Fruit fly (Drosophila melanogaster) whole organism, embryonic: ENCODE measurements around the gene PIG-S.
A peak's percentile ranks its signal among the peaks of the same experiment; 100 is the strongest.

Experiments
- Antp ChIP-seq: fragments of 200-800 bp; sonication (Bioruptor generic); optimal IDR thresholded peaks from 3 replicates; lab custom pipeline; 2016; ENCODE audit warnings: missing biosample characterization, missing genetic modification characterization
- Atf6 ChIP-seq: fragments of 200-800 bp; sonication (Bioruptor generic); IDR thresholded peaks from 2 replicates; pipeline ENCODE4 v1.3.6; 2022; ENCODE audit warnings: missing biosample characterization, missing genetic modification characterization
- B-H1 ChIP-seq: fragments of 200-800 bp; sonication (Bioruptor generic); IDR thresholded peaks from 3 replicates; pipeline ENCODE4 v1.3.6; 2022; ENCODE audit warnings: missing biosample characterization, missing genetic modification characterization
- CG12155 ChIP-seq: fragments of 200-800 bp; sonication (Bioruptor generic); optimal IDR thresholded peaks from 3 replicates; lab custom pipeline; 2016; ENCODE audit warnings: missing biosample characterization, missing genetic modification characterization
- CG12391 ChIP-seq: fragments of 200-800 bp; sonication (Bioruptor generic); optimal IDR thresholded peaks from 3 replicates; lab custom pipeline; 2018; ENCODE audit warnings: missing biosample characterization, mild to moderate bottlenecking, missing genetic modification characterization, moderate library complexity
- CG14667 ChIP-seq: fragments of 200-800 bp; sonication (Bioruptor generic); IDR thresholded peaks from 2 replicates; pipeline ENCODE4 v1.3.6; 2022; ENCODE audit warnings: missing biosample characterization, missing genetic modification characterization
- CG1602 ChIP-seq: fragments of 200-800 bp; sonication (Bioruptor generic); optimal IDR thresholded peaks from 3 replicates; lab custom pipeline; 2016; ENCODE audit warnings: missing biosample characterization, missing genetic modification characterization
- CG16815 ChIP-seq: fragments of 200-800 bp; sonication (Bioruptor generic); optimal IDR thresholded peaks from 3 replicates; lab custom pipeline; 2017; ENCODE audit warnings: missing biosample characterization, mild to moderate bottlenecking, missing genetic modification characterization
- CG17912 ChIP-seq: fragments of 200-800 bp; sonication (Bioruptor generic); optimal IDR thresholded peaks from 2 replicates; lab custom pipeline; 2018; ENCODE audit warnings: missing biosample characterization, mild to moderate bottlenecking, missing genetic modification characterization
- CG31388 ChIP-seq: fragments of 200-800 bp; sonication (Bioruptor generic); optimal IDR thresholded peaks from 2 replicates; lab custom pipeline; 2016; ENCODE audit warnings: missing biosample characterization, missing genetic modification characterization
- CG33557 ChIP-seq: fragments of 200-800 bp; sonication (Bioruptor generic); optimal IDR thresholded peaks from 2 replicates; lab custom pipeline; 2019; ENCODE audit warnings: missing biosample characterization, mild to moderate bottlenecking, missing genetic modification characterization, moderate library complexity
- CG42726 ChIP-seq: fragments of 200-800 bp; sonication (Bioruptor generic); IDR thresholded peaks from 2 replicates; pipeline ENCODE4 v1.3.6; 2022; ENCODE audit warnings: missing biosample characterization, missing genetic modification characterization; ENCODE audit not compliant: partially characterized antibody
- CG5953 ChIP-seq: fragments of 200-800 bp; sonication (Bioruptor generic); IDR thresholded peaks from 2 replicates; pipeline ENCODE4 v1.3.6; 2022; ENCODE audit warnings: missing biosample characterization, missing genetic modification characterization
- CG6175 ChIP-seq: fragments of 200-800 bp; sonication (Bioruptor generic); IDR thresholded peaks from 3 replicates; pipeline ENCODE4 v1.3.6; 2022; ENCODE audit warnings: missing biosample characterization, missing genetic modification characterization
- Drgx ChIP-seq: fragments of 200-800 bp; sonication (Bioruptor generic); IDR thresholded peaks from 2 replicates; pipeline ENCODE4 v1.3.6; 2022; ENCODE audit warnings: missing biosample characterization, missing genetic modification characterization
- E2f1 ChIP-seq: fragments of 200-800 bp; sonication (Bioruptor generic); IDR thresholded peaks from 2 replicates; pipeline ENCODE4 v1.3.6; 2022; ENCODE audit warnings: missing biosample characterization, missing genetic modification characterization
- Ets65A ChIP-seq: fragments of 200-800 bp; sonication (Bioruptor generic); peaks from one replicate; lab custom pipeline; 2016; ENCODE audit warnings: missing biosample characterization, missing genetic modification characterization
- Hand ChIP-seq: fragments of 200-800 bp; sonication (Bioruptor generic); optimal IDR thresholded peaks from 2 replicates; lab custom pipeline; 2017; ENCODE audit warnings: mild to moderate bottlenecking, missing biosample characterization, missing genetic modification reagents, missing genetic modification characterization
- Hr78 ChIP-seq, 2 experiments: fragments of 200-800 bp in 1 of 2; fragments of >200 bp in 1 of 2; sonication (Bioruptor generic) in 1 of 2; optimal IDR thresholded peaks; 2 replicates each; lab custom pipeline; 2017 to 2019; ENCODE audit warnings: missing biosample characterization in 2 of 2, missing genetic modification characterization in 2 of 2, mild to moderate bottlenecking in 1 of 2, moderate library complexity in 1 of 2
- Jarid2 ChIP-seq: fragments of 200-800 bp; sonication (Bioruptor generic); optimal IDR thresholded peaks from 3 replicates; lab custom pipeline; 2017; ENCODE audit warnings: mild to moderate bottlenecking, missing biosample characterization, missing genetic modification reagents, missing genetic modification characterization
- Lim3 ChIP-seq: fragments of 200-800 bp; sonication (Bioruptor generic); IDR thresholded peaks from 2 replicates; pipeline ENCODE4 v1.3.6; 2022; ENCODE audit warnings: missing biosample characterization, missing genetic modification characterization
- MBD-R2 ChIP-seq: fragments of 200-800 bp; sonication (Bioruptor generic); IDR thresholded peaks from 2 replicates; pipeline ENCODE4 v1.3.6; 2022; ENCODE audit warnings: missing biosample characterization, missing genetic modification characterization
- Med ChIP-seq: fragments of 200-800 bp; sonication (Bioruptor generic); peaks from one replicate; lab custom pipeline; 2016; ENCODE audit warnings: missing biosample characterization, missing genetic modification characterization, mild to moderate bottlenecking, inconsistent platforms, moderate library complexity
- NC2α ChIP-seq: fragments of 200-800 bp; sonication (Bioruptor generic); optimal IDR thresholded peaks from 2 replicates; lab custom pipeline; 2016; ENCODE audit warnings: missing biosample characterization, missing genetic modification characterization
- Nf-YC ChIP-seq: fragments of 200-800 bp; optimal IDR thresholded peaks from 3 replicates; lab custom pipeline; 2019; ENCODE audit warnings: missing biosample characterization, mild to moderate bottlenecking, missing genetic modification characterization, moderate library complexity
- Optix ChIP-seq: fragments of 200-800 bp; sonication (Bioruptor generic); IDR thresholded peaks from 3 replicates; pipeline ENCODE4 v1.3.6; 2022; ENCODE audit warnings: missing biosample characterization, missing genetic modification characterization
- Xrp1 ChIP-seq: fragments of 200-800 bp; sonication (Bioruptor generic); IDR thresholded peaks from 2 replicates; pipeline ENCODE4 v1.3.6; 2022; ENCODE audit warnings: missing biosample characterization, missing genetic modification characterization
- bbx ChIP-seq: fragments of 200-800 bp; sonication (Bioruptor generic); IDR thresholded peaks from 2 replicates; pipeline ENCODE4 v1.3.6; 2022; ENCODE audit warnings: missing biosample characterization, missing genetic modification characterization; ENCODE audit not compliant: partially characterized antibody
- btn ChIP-seq: fragments of 200-800 bp; sonication (Bioruptor generic); optimal IDR thresholded peaks from 2 replicates; lab custom pipeline; 2016; ENCODE audit warnings: missing biosample characterization, missing genetic modification characterization
- croc ChIP-seq: fragments of 200-800 bp; sonication (Bioruptor generic); conservative IDR thresholded peaks from 3 replicates; pipeline ENCODE4 v1.3.6; 2022; ENCODE audit warnings: missing biosample characterization, missing genetic modification characterization
- dimm ChIP-seq: fragments of 200-800 bp; sonication (Bioruptor generic); IDR thresholded peaks from 2 replicates; pipeline ENCODE4 v1.3.6; 2022; ENCODE audit warnings: missing biosample characterization, missing genetic modification characterization
- disco-r ChIP-seq: fragments of 200-800 bp; sonication (Bioruptor generic); optimal IDR thresholded peaks from 2 replicates; lab custom pipeline; 2016; ENCODE audit warnings: missing biosample characterization, missing genetic modification characterization
- dm ChIP-seq: fragments of 200-800 bp; sonication (Bioruptor generic); optimal IDR thresholded peaks from 3 replicates; lab custom pipeline; 2016; ENCODE audit warnings: missing biosample characterization, missing genetic modification characterization
- ems ChIP-seq: fragments of 200-800 bp; sonication (Bioruptor generic); optimal IDR thresholded peaks from 3 replicates; lab custom pipeline; 2016; ENCODE audit warnings: missing biosample characterization, missing genetic modification characterization
- ewg ChIP-seq: fragments of 200-800 bp; sonication (Bioruptor generic); optimal IDR thresholded peaks from 3 replicates; lab custom pipeline; 2017; ENCODE audit warnings: mild to moderate bottlenecking, missing biosample characterization, missing genetic modification reagents, missing genetic modification characterization
- gce ChIP-seq: fragments of 200-800 bp; sonication (Bioruptor generic); IDR thresholded peaks from 3 replicates; pipeline ENCODE4 v1.3.6; 2022; ENCODE audit warnings: missing biosample characterization, missing genetic modification characterization
- gcm ChIP-seq: fragments of 200-800 bp; sonication (Bioruptor generic); optimal IDR thresholded peaks from 2 replicates; lab custom pipeline; 2019; ENCODE audit warnings: missing biosample characterization, mild to moderate bottlenecking, missing genetic modification characterization, moderate library complexity
- gt ChIP-seq: fragments of 200-800 bp; sonication (Bioruptor generic); IDR thresholded peaks from 2 replicates; pipeline ENCODE4 v1.3.6; 2022; ENCODE audit warnings: missing biosample characterization, missing genetic modification characterization
- ham ChIP-seq: fragments of 200-800 bp; sonication (Bioruptor generic); IDR thresholded peaks from 2 replicates; pipeline ENCODE4 v1.3.6; 2022; ENCODE audit warnings: missing biosample characterization, missing genetic modification characterization
- hb ChIP-seq: fragments of 200-800 bp; sonication (Bioruptor generic); IDR thresholded peaks from 3 replicates; pipeline ENCODE4 v1.3.6; 2022; ENCODE audit warnings: missing biosample characterization, missing genetic modification characterization; ENCODE audit not compliant: partially characterized antibody
- hth ChIP-seq: fragments of >200 bp; optimal IDR thresholded peaks from 2 replicates; lab custom pipeline; 2017; ENCODE audit warnings: inconsistent platforms
- lola ChIP-seq, 3 experiments: fragments of >200 bp in 2 of 3; fragments of 200-800 bp in 1 of 3; sonication (Bioruptor generic) in 1 of 3; optimal IDR thresholded peaks; 2 replicates each; lab custom pipeline; 2017 to 2019; ENCODE audit warnings: missing biosample characterization in 3 of 3, missing genetic modification characterization in 3 of 3, mild to moderate bottlenecking in 1 of 3, moderate library complexity in 1 of 3
- mirr ChIP-seq: fragments of 200-800 bp; sonication (Bioruptor generic); optimal IDR thresholded peaks from 3 replicates; lab custom pipeline; 2018; ENCODE audit warnings: missing biosample characterization, mild to moderate bottlenecking, missing genetic modification characterization
- pros ChIP-seq: fragments of 200-800 bp; sonication (Bioruptor generic); optimal IDR thresholded peaks from 3 replicates; lab custom pipeline; 2019; ENCODE audit warnings: missing biosample characterization, mild to moderate bottlenecking, missing genetic modification characterization, moderate library complexity
- ranshi ChIP-seq: fragments of 200-800 bp; sonication (Bioruptor generic); IDR thresholded peaks from 2 replicates; pipeline ENCODE4 v1.3.6; 2022; ENCODE audit warnings: missing biosample characterization, missing genetic modification characterization
- slbo ChIP-seq: fragments of 200-800 bp; sonication (Bioruptor generic); IDR thresholded peaks from 2 replicates; pipeline ENCODE4 v1.3.6; 2022; ENCODE audit warnings: missing biosample characterization, missing genetic modification characterization
- slp2 ChIP-seq: fragments of 200-800 bp; sonication (Bioruptor generic); optimal IDR thresholded peaks from 2 replicates; lab custom pipeline; 2016; ENCODE audit warnings: missing biosample characterization, missing genetic modification characterization
- trh ChIP-seq: fragments of 200-800 bp; sonication (Bioruptor generic); optimal IDR thresholded peaks from 2 replicates; lab custom pipeline; 2016; ENCODE audit warnings: missing biosample characterization, missing genetic modification characterization
- zen ChIP-seq: fragments of 200-800 bp; sonication (Bioruptor generic); optimal IDR thresholded peaks from 3 replicates; lab custom pipeline; 2018; ENCODE audit warnings: missing biosample characterization, mild to moderate bottlenecking, missing genetic modification characterization, moderate library complexity
- zf30C ChIP-seq: fragments of 200-800 bp; sonication (Bioruptor generic); optimal IDR thresholded peaks from 3 replicates; lab custom pipeline; 2018; ENCODE audit warnings: missing biosample characterization, mild to moderate bottlenecking, missing genetic modification characterization

Gene PIG-S

dm6 chr3R:24894419-24895206 is 23.1 kb downstream of the PIG-S start, which contains the start of the genes CG31121 and CG11069 (continued):
- TF ChIP-seq bbx (GFP tag; lab: Robert Waterston, UW): peak; percentile 45
- TF ChIP-seq croc (GFP tag; lab: Robert Waterston, UW): no peak
- TF ChIP-seq CG17912 (GFP tag; lab: Kevin White, UChicago): no peak
- no peak for TF ChIP-seq B-H1 (GFP tag; lab: Robert Waterston, UW)
- TF ChIP-seq ems (GFP tag; lab: Kevin White, UChicago): no peak
- TF ChIP-seq hb (GFP tag; lab: Robert Waterston, UW): no peak
- TF ChIP-seq ham (GFP tag; lab: Robert Waterston, UW): no peak
- TF ChIP-seq Med (GFP tag; lab: Kevin White, UChicago): peak; percentile 31
- TF ChIP-seq dimm (GFP tag; lab: Robert Waterston, UW): no peak
- TF ChIP-seq Optix (GFP tag; lab: Robert Waterston, UW): no peak
- no peak for TF ChIP-seq slp2
- TF ChIP-seq ewg (GFP tag; lab: Kevin White, UChicago): no peak
- TF ChIP-seq trh (GFP tag; lab: Kevin White, UChicago): no peak
- TF ChIP-seq hth (lab: Kevin White, UChicago): no peak
- no peak for TF ChIP-seq gt (GFP tag; lab: Robert Waterston, UW)
- TF ChIP-seq Antp (GFP tag; lab: Kevin White, UChicago): no peak
- TF ChIP-seq CG12155 (GFP tag; lab: Kevin White, UChicago): no peak
- no peak for TF ChIP-seq CG16815 (GFP tag; lab: Kevin White, UChicago)
- no peak for TF ChIP-seq E2f1 (GFP tag; lab: Robert Waterston, UW)
- no peak for TF ChIP-seq mirr (GFP tag; lab: Kevin White, UChicago)
- TF ChIP-seq NC2α (GFP tag; lab: Kevin White, UChicago): no peak
- TF ChIP-seq disco-r (GFP tag; lab: Kevin White, UChicago): no peak
- TF ChIP-seq btn (GFP tag; lab: Kevin White, UChicago): no peak
- TF ChIP-seq Drgx (GFP tag; lab: Robert Waterston, UW): peak; percentile 45; the same call in 1 of the 2 replicates
- TF ChIP-seq gcm (GFP tag; lab: Kevin White, UChicago): no peak
- TF ChIP-seq CG33557: no peak
- no peak for TF ChIP-seq Lim3 (GFP tag; lab: Robert Waterston, UW)
- no peak for TF ChIP-seq zen
- TF ChIP-seq CG6175 (GFP tag; lab: Robert Waterston, UW): no peak
- TF ChIP-seq Atf6 (GFP tag; lab: Robert Waterston, UW): no peak
- peak; percentile 80 for TF ChIP-seq Jarid2 (GFP tag; lab: Kevin White, UChicago)
- peak; percentile 30 for TF ChIP-seq CG12391
- no peak for TF ChIP-seq Hand
- 0 out of 2 replicates have a peak, but pooled peaks have one; percentile 5 for TF ChIP-seq Xrp1
- TF ChIP-seq Hr78 (GFP tag; optimal IDR thresholded peaks at IDR 0.05; lab: Kevin White, UChicago): peak in 1 of 2 experiments; percentile 2
- TF ChIP-seq zf30C (GFP tag; lab: Kevin White, UChicago): no peak
- no peak for TF ChIP-seq Nf-YC (tag; lab: Kevin White, UChicago)
- no peak for TF ChIP-seq MBD-R2 (GFP tag; lab: Robert Waterston, UW)
- no peak; the same call in 1 of the 2 replicates for TF ChIP-seq ranshi
- TF ChIP-seq gce (GFP tag; lab: Robert Waterston, UW): peak; percentile 12; the same call in 1 of the 3 replicates
- TF ChIP-seq pros (GFP tag; lab: Kevin White, UChicago): peak; percentile 24
- no peak for TF ChIP-seq CG31388 (GFP tag; lab: Kevin White, UChicago)
- no peak for TF ChIP-seq dm
- no peak for TF ChIP-seq CG5953 (GFP tag; lab: Robert Waterston, UW)
- TF ChIP-seq slbo: 0 out of 2 replicates have a peak, but pooled peaks have one; percentile 23
- no peak for TF ChIP-seq Ets65A (GFP tag; lab: Kevin White, UChicago)
- TF ChIP-seq lola (GFP tag; optimal IDR thresholded peaks at IDR 0.05; lab: Kevin White, UChicago): no peak
- TF ChIP-seq CG1602: no peak
- peak; percentile 45; the same call in 1 of the 2 replicates for TF ChIP-seq CG42726 (GFP tag; lab: Robert Waterston, UW)
- no peak for TF ChIP-seq CG14667 (GFP tag; lab: Robert Waterston, UW)
